Worm (Caenorhabditis elegans): ENCODE results near the gene Y54F10AM.8.

ce11 chrIII:2474781-2475180 is 33.0 kb downstream of the Y54F10AM.8 start:
- no peak for TF ChIP-seq ceh-22 (tag; optimal IDR thresholded peaks at IDR 0.05)
- no peak for TF ChIP-seq pqm-1 (tag; optimal IDR thresholded peaks at IDR 0.05)
- no peak for TF ChIP-seq nhr-11 (tag; optimal IDR thresholded peaks at IDR 0.05)
- no peak for TF ChIP-seq eyg-1 (tag; optimal IDR thresholded peaks at IDR 0.05)
- no peak for TF ChIP-seq nfya-1 (tag; optimal IDR thresholded peaks at IDR 0.05)
- no peak for TF ChIP-seq elt-4 (tag; optimal IDR thresholded peaks at IDR 0.05)
- no peak for TF ChIP-seq ets-4 (tag; optimal IDR thresholded peaks at IDR 0.05)
- TF ChIP-seq C38D4.7 (GFP tag; optimal IDR thresholded peaks at IDR 0.05) = no peak
- TF ChIP-seq hlh-15 (tag; optimal IDR thresholded peaks at IDR 0.05) = no peak
- TF ChIP-seq ceh-9 (tag; optimal IDR thresholded peaks at IDR 0.05) = no peak
- TF ChIP-seq lin-11 (tag; optimal IDR thresholded peaks at IDR 0.05) = no peak

Measured in whole organism, late embryonic.